Worm (Caenorhabditis elegans): ENCODE measurements around the gene Y6E2A.10.
A peak's percentile ranks its signal among the peaks of the same experiment; 100 is the strongest.
"Not testable (repeated sequence)": the region's sequence is repeated elsewhere in the genome, so short reads cannot be mapped to it uniquely, and the experiment has no call there.

Y6E2A.10 gene

ce11 chrV:15730459-15730858 is at the start of gene Y6E2A.10:
TSS of gene Y6E2A.10 (minus strand) at chrV:15730559.
- TF ChIP-seq W03F9.2 (tag; optimal IDR thresholded peaks at IDR 0.05) (no peak), him-1 (tag; optimal IDR thresholded peaks at IDR 0.05) (no peak), dao-5 (tag; optimal IDR thresholded peaks at IDR 0.05) (no peak)

- TF ChIP-seq W03F9.2 (tag; optimal IDR thresholded peaks at IDR 0.05): no peak
- no peak for TF ChIP-seq him-1 (tag; optimal IDR thresholded peaks at IDR 0.05)
- no peak for TF ChIP-seq dao-5 (tag; optimal IDR thresholded peaks at IDR 0.05)
Observed at ce11 chrV:15779128-15779729, 48.9 kb upstream of the Y6E2A.10 start, which contains the start of the genes nhr-285 and irld-52. TSS of gene nhr-285 (minus strand) at chrV:15779228. TSS of gene irld-52 (plus strand) at chrV:15779679.

ce11 chrV:15776651-15777050 is 46.3 kb upstream of the Y6E2A.10 start, which contains the start of gene nhr-283:
TSS of gene nhr-283 (minus strand) at chrV:15776751.
- TF ChIP-seq dao-5 (tag; optimal IDR thresholded peaks at IDR 0.05) (no peak), W03F9.2 (tag; optimal IDR thresholded peaks at IDR 0.05) (no peak), him-1 (tag; optimal IDR thresholded peaks at IDR 0.05) (no peak)

- TF ChIP-seq him-1 (tag; optimal IDR thresholded peaks at IDR 0.05): no peak
- no peak for TF ChIP-seq W03F9.2 (tag; optimal IDR thresholded peaks at IDR 0.05)
- no peak for TF ChIP-seq dao-5 (tag; optimal IDR thresholded peaks at IDR 0.05)
Observed at ce11 chrV:15773941-15774340, 43.6 kb upstream of the Y6E2A.10 start.

- TF ChIP-seq him-1 (tag; optimal IDR thresholded peaks at IDR 0.05) (no peak), W03F9.2 (tag; optimal IDR thresholded peaks at IDR 0.05) (no peak), dao-5 (tag; optimal IDR thresholded peaks at IDR 0.05) (no peak)
Observed at ce11 chrV:15773141-15773540, 42.8 kb upstream of the Y6E2A.10 start, which contains the start of gene nhr-60. TSS of gene nhr-60 (minus strand) at chrV:15773241.

ce11 chrV:15769072-15769471 is 38.7 kb upstream of the Y6E2A.10 start, which contains the start of gene F57A10.4:
TSS of gene F57A10.4 (plus strand) at chrV:15769438.
- TF ChIP-seq him-1 (tag; optimal IDR thresholded peaks at IDR 0.05) (no peak), dao-5 (tag; optimal IDR thresholded peaks at IDR 0.05) (no peak), W03F9.2 (tag; optimal IDR thresholded peaks at IDR 0.05) (no peak)

- no peak for TF ChIP-seq dao-5 (tag; optimal IDR thresholded peaks at IDR 0.05)
- TF ChIP-seq him-1 (tag; optimal IDR thresholded peaks at IDR 0.05): peak; percentile 47
- TF ChIP-seq W03F9.2 (tag; optimal IDR thresholded peaks at IDR 0.05): peak; percentile 95
Observed at ce11 chrV:15766122-15766594, 35.8 kb upstream of the Y6E2A.10 start, which contains the start of the genes haf-3 and F57A10.2. TSS of gene haf-3 (minus strand) at chrV:15766172. TSS of gene F57A10.2 (plus strand) at chrV:15766575.

- TF ChIP-seq W03F9.2 (tag; optimal IDR thresholded peaks at IDR 0.05) (no peak), dao-5 (tag; optimal IDR thresholded peaks at IDR 0.05) (no peak), him-1 (tag; optimal IDR thresholded peaks at IDR 0.05) (no peak)
Observed at ce11 chrV:15758449-15758848, 28.1 kb upstream of the Y6E2A.10 start, which contains the start of gene str-9. TSS of gene str-9 (plus strand) at chrV:15758749.

ce11 chrV:15757645-15758044 is 27.3 kb upstream of the Y6E2A.10 start:
- TF ChIP-seq W03F9.2 (tag; optimal IDR thresholded peaks at IDR 0.05): no peak
- TF ChIP-seq him-1 (tag; optimal IDR thresholded peaks at IDR 0.05): no peak
- TF ChIP-seq dao-5 (tag; optimal IDR thresholded peaks at IDR 0.05): no peak

ce11 chrV:15754731-15755130 is 24.4 kb upstream of the Y6E2A.10 start, which contains the start of gene str-8:
TSS of gene str-8 (plus strand) at chrV:15755031.
- TF ChIP-seq W03F9.2, dao-5, him-1 (tag; optimal IDR thresholded peaks at IDR 0.05): not testable (repeated sequence)

- not testable (repeated sequence) for TF ChIP-seq W03F9.2, dao-5, him-1 (tag; optimal IDR thresholded peaks at IDR 0.05)
Observed at ce11 chrV:15752941-15753340, 22.6 kb upstream of the Y6E2A.10 start, which contains the start of gene str-5. TSS of gene str-5 (plus strand) at chrV:15753241.

- TF ChIP-seq W03F9.2 (tag; optimal IDR thresholded peaks at IDR 0.05) (no peak), dao-5 (tag; optimal IDR thresholded peaks at IDR 0.05) (no peak), him-1 (tag; optimal IDR thresholded peaks at IDR 0.05) (no peak)
Observed at ce11 chrV:15752049-15752448, 21.7 kb upstream of the Y6E2A.10 start, which contains the start of gene str-43. TSS of gene str-43 (minus strand) at chrV:15752149.

ce11 chrV:15750130-15750529 is 19.8 kb upstream of the Y6E2A.10 start, which contains the start of gene str-6:
TSS of gene str-6 (minus strand) at chrV:15750230.
- TF ChIP-seq him-1 (tag; optimal IDR thresholded peaks at IDR 0.05) (no peak), dao-5 (tag; optimal IDR thresholded peaks at IDR 0.05) (no peak), W03F9.2 (tag; optimal IDR thresholded peaks at IDR 0.05) (no peak)

- not testable (repeated sequence) for TF ChIP-seq dao-5, him-1, W03F9.2 (tag; optimal IDR thresholded peaks at IDR 0.05)
Observed at ce11 chrV:15748343-15748742, 18.0 kb upstream of the Y6E2A.10 start, which contains the start of gene T23D5.8. TSS of gene T23D5.8 (minus strand) at chrV:15748443.
